Worm (Caenorhabditis elegans): Measurements from ENCODE around the gene ZK632.14.

ZK632.14 gene

DNA sequence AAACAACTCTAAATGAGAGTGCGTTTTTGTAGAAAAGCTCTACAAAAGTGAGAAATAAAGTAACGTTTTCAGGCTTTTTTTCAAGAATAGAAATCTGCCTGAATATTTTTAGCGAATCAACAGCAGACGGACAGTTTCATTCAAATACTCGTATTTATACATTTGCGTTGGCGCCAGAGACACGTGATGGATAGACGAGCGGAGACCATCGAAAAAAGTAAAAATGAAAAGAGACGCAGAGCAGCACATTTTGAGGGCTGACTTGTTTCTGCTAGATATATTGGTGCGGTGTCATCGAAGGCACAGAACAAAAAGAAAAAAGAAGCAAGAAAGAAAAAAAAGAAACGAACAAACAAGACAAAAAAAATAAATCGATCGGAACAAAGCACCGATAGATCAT, 12.8 kb downstream of the ZK632.14 start:
- TF ChIP-seq ztf-11 (tag; optimal IDR thresholded peaks at IDR 0.05) (no peak), hlh-30 (tag; optimal IDR thresholded peaks at IDR 0.05; ENCODE audit: insufficient read depth) (peak; percentile 92), lin-13 (GFP tag; optimal IDR thresholded peaks at IDR 0.05) (peak; percentile 5), nhr-237 (tag; optimal IDR thresholded peaks at IDR 0.05) (no peak), ces-1 (GFP tag; optimal IDR thresholded peaks at IDR 0.05) (no peak), duxl-1 (tag; optimal IDR thresholded peaks at IDR 0.05; ENCODE audit: poor library complexity) (peak; percentile 38), pha-4 (GFP tag; IDR thresholded peaks at IDR 0.05) (peak; percentile 62; the same call in 1 of the 2 replicates), pha-4 (tag; optimal IDR thresholded peaks at IDR 0.05) (no peak), nhr-42 (GFP tag; IDR thresholded peaks at IDR 0.05) (no peak), ceh-20 (GFP tag; IDR thresholded peaks at IDR 0.05) (peak; percentile 56; the same call in 1 of the 2 replicates), daf-16 (GFP tag; optimal IDR thresholded peaks at IDR 0.05) (no peak), daf-16 (tag; optimal IDR thresholded peaks at IDR 0.05) (peak; percentile 49), nhr-28 (tag; optimal IDR thresholded peaks at IDR 0.05) (peak; percentile 17), hlh-11 (tag; optimal IDR thresholded peaks at IDR 0.05) (peak; percentile 73), nhr-102 (tag; optimal IDR thresholded peaks at IDR 0.05) (peak; percentile 2), skn-1 (tag; optimal IDR thresholded peaks at IDR 0.05) (no peak), dmd-6 (GFP tag; IDR thresholded peaks at IDR 0.05) (peak; percentile 21; the same call in 1 of the 2 replicates), hif-1 (tag; optimal IDR thresholded peaks at IDR 0.05) (peak in 1 of 2 experiments; percentile 9), zfp-3 (GFP tag; conservative IDR thresholded peaks at IDR 0.05) (0 out of 2 replicates have a peak, but pooled peaks have one; percentile 63), lin-1 (GFP tag; IDR thresholded peaks at IDR 0.05) (0 out of 2 replicates have a peak, but pooled peaks have one; percentile 45), mep-1 (tag; optimal IDR thresholded peaks at IDR 0.05) (peak; percentile 70), nhr-6 (tag; optimal IDR thresholded peaks at IDR 0.05) (peak; percentile 53), fkh-10 (GFP tag; optimal IDR thresholded peaks at IDR 0.05) (no peak), lsy-2 (tag; optimal IDR thresholded peaks at IDR 0.05) (peak in 1 of 2 experiments; percentile 82), ceh-82 (tag; optimal IDR thresholded peaks at IDR 0.05) (no peak), lin-38 (GFP tag; IDR thresholded peaks at IDR 0.05) (peak; percentile 62), hmg-1.1 (GFP tag; IDR thresholded peaks at IDR 0.05) (0 out of 2 replicates have a peak, but pooled peaks have one; percentile 11), mxl-3 (GFP tag; optimal IDR thresholded peaks at IDR 0.05) (peak; percentile 21), rbr-2 (tag; optimal IDR thresholded peaks at IDR 0.05) (peak; percentile 29), ama-1 (optimal IDR thresholded peaks at IDR 0.05) (peak; percentile 66), lin-29 (GFP tag; IDR thresholded peaks at IDR 0.05) (no peak), mes-2 (tag; optimal IDR thresholded peaks at IDR 0.05; ENCODE audit: poor library complexity, severe bottlenecking) (peak; percentile 56), dve-1 (tag; optimal IDR thresholded peaks at IDR 0.05; ENCODE audit: insufficient read depth) (peak; percentile 67), T26A8.4 (GFP tag; IDR thresholded peaks at IDR 0.05) (peak; percentile 7; the same call in 1 of the 2 replicates), aha-1 (tag) (peak; percentile 87), daf-12 (tag; optimal IDR thresholded peaks at IDR 0.05) (no peak), mdl-1 (tag; optimal IDR thresholded peaks at IDR 0.05) (peak in 1 of 2 experiments; percentile 71), mdt-29 (GFP tag; IDR thresholded peaks at IDR 0.05) (0 out of 2 replicates have a peak, but pooled peaks have one; percentile 45), dpl-1 (GFP tag; optimal IDR thresholded peaks at IDR 0.05) (peak; percentile 5), nhr-11 (tag; optimal IDR thresholded peaks at IDR 0.05) (peak; percentile 27), nhr-77 (tag; optimal IDR thresholded peaks at IDR 0.05) (peak; percentile 55), T20F7.1 (GFP tag; optimal IDR thresholded peaks at IDR 0.05) (peak; percentile 24), Y75B8A.6 (GFP tag; IDR thresholded peaks at IDR 0.05) (0 out of 2 replicates have a peak, but pooled peaks have one; percentile 49), arid-1 (GFP tag; conservative IDR thresholded peaks at IDR 0.05) (no peak)

All from whole organism, L4 larva.